Worm (Caenorhabditis elegans) whole organism, mixed stage, embryonic: ENCODE results near the gene ifc-1.

Source experiments
- M03D4.4 ChIP-seq: sonication (generic microtip); optimal IDR thresholded peaks from 2 replicates; lab custom pipeline; 2017; ENCODE audit warnings: mild to moderate bottlenecking, missing genetic modification characterization, missing compliant biosample characterization
- bed-3 ChIP-seq: fragments of 200-800 bp; sonication (Bioruptor generic); optimal IDR thresholded peaks from 3 replicates; lab custom pipeline; 2018; ENCODE audit warnings: mild to moderate bottlenecking, missing genetic modification characterization, moderate library complexity, missing compliant biosample characterization
- blmp-1 ChIP-seq: fragments of 150-350 bp; optimal IDR thresholded peaks from 2 replicates; lab custom pipeline; 2014; ENCODE audit warnings: missing biosample characterization, missing genetic modification characterization
- ceh-39 ChIP-seq: fragments of 150-350 bp; optimal IDR thresholded peaks from 2 replicates; lab custom pipeline; 2014; ENCODE audit warnings: missing biosample characterization, missing genetic modification characterization
- ceh-43 ChIP-seq: fragments of 200-800 bp; sonication (Bioruptor generic); optimal IDR thresholded peaks from 2 replicates; lab custom pipeline; 2018; ENCODE audit warnings: mild to moderate bottlenecking, missing genetic modification characterization, moderate library complexity, missing compliant biosample characterization
- ceh-83 ChIP-seq: fragments of 200-800 bp; sonication (Bioruptor generic); optimal IDR thresholded peaks from 2 replicates; lab custom pipeline; 2018; ENCODE audit warnings: mild to moderate bottlenecking, missing genetic modification characterization, missing compliant biosample characterization
- cnd-1 ChIP-seq: fragments of 200-800 bp; sonication (Bioruptor generic); optimal IDR thresholded peaks from 2 replicates; lab custom pipeline; 2018; ENCODE audit warnings: mild to moderate bottlenecking, missing genetic modification characterization, missing compliant biosample characterization
- drap-1 ChIP-seq: fragments of 200-800 bp; sonication (Bioruptor generic); optimal IDR thresholded peaks from 3 replicates; lab custom pipeline; 2018; ENCODE audit warnings: mild to moderate bottlenecking, missing genetic modification characterization, missing compliant biosample characterization
- elt-1 ChIP-seq: sonication (generic microtip); optimal IDR thresholded peaks from 2 replicates; lab custom pipeline; 2017; ENCODE audit warnings: missing genetic modification characterization, mild to moderate bottlenecking, missing compliant biosample characterization, antibody characterized with exemption, moderate library complexity, borderline replicate concordance; ENCODE audit not compliant: insufficient read depth
- flh-1 ChIP-seq: fragments of 200-800 bp; sonication (Bioruptor generic); optimal IDR thresholded peaks from 2 replicates; lab custom pipeline; 2018; ENCODE audit warnings: mild to moderate bottlenecking, missing genetic modification characterization, moderate library complexity, missing compliant biosample characterization
- ham-2 ChIP-seq: fragments of 200-800 bp; sonication (Bioruptor generic); optimal IDR thresholded peaks from 2 replicates; lab custom pipeline; 2018; ENCODE audit warnings: mild to moderate bottlenecking, missing genetic modification characterization, missing compliant biosample characterization
- hlh-1 ChIP-seq: fragments of 150-350 bp; optimal IDR thresholded peaks from 2 replicates; lab custom pipeline; 2014; ENCODE audit warnings: missing biosample characterization, missing genetic modification reagents, missing genetic modification characterization
- lin-13 ChIP-seq: fragments of 150-350 bp; optimal IDR thresholded peaks from 2 replicates; lab custom pipeline; 2014; ENCODE audit warnings: missing biosample characterization, missing genetic modification characterization
- lsy-2 ChIP-seq: fragments of 150-350 bp; optimal IDR thresholded peaks from 2 replicates; lab custom pipeline; 2014; ENCODE audit warnings: missing biosample characterization, missing genetic modification characterization
- mab-5 ChIP-seq: fragments of 150-350 bp; optimal IDR thresholded peaks from 2 replicates; lab custom pipeline; 2014; ENCODE audit warnings: missing biosample characterization, missing genetic modification characterization
- mep-1 ChIP-seq: fragments of 150-350 bp; optimal IDR thresholded peaks from 2 replicates; lab custom pipeline; 2017; ENCODE audit warnings: missing biosample characterization, missing genetic modification reagents, missing genetic modification characterization, inconsistent platforms
- mls-2 ChIP-seq: sonication (generic microtip); optimal IDR thresholded peaks from 2 replicates; lab custom pipeline; 2016; ENCODE audit warnings: mild to moderate bottlenecking, missing genetic modification characterization, moderate library complexity, missing compliant biosample characterization
- nhr-12 ChIP-seq: fragments of 150-350 bp; optimal IDR thresholded peaks from 2 replicates; lab custom pipeline; 2014; ENCODE audit warnings: missing biosample characterization, missing genetic modification characterization
- nhr-237 ChIP-seq: fragments of 150-350 bp; optimal IDR thresholded peaks from 2 replicates; lab custom pipeline; 2014; ENCODE audit warnings: missing biosample characterization, missing genetic modification characterization
- nhr-28 ChIP-seq: fragments of 150-350 bp; optimal IDR thresholded peaks from 2 replicates; lab custom pipeline; 2014; ENCODE audit warnings: missing biosample characterization, missing genetic modification characterization
- nhr-76 ChIP-seq: sonication (generic microtip); optimal IDR thresholded peaks from 2 replicates; lab custom pipeline; 2017; ENCODE audit warnings: missing biosample characterization, missing genetic modification characterization
- pha-4 ChIP-seq: fragments of 150-350 bp; optimal IDR thresholded peaks from 2 replicates; lab custom pipeline; 2018; ENCODE audit warnings: missing biosample characterization, missing genetic modification reagents, missing genetic modification characterization
- sem-2 ChIP-seq: fragments of 200-800 bp; sonication (Bioruptor generic); optimal IDR thresholded peaks from 2 replicates; lab custom pipeline; 2018; ENCODE audit warnings: mild to moderate bottlenecking, missing genetic modification characterization, missing compliant biosample characterization
- snpc-4 ChIP-seq: fragments of 150-350 bp; optimal IDR thresholded peaks from 2 replicates; lab custom pipeline; 2014; ENCODE audit warnings: missing biosample characterization, missing genetic modification characterization
- sptf-1 ChIP-seq: sonication (generic microtip); optimal IDR thresholded peaks from 2 replicates; lab custom pipeline; 2017; ENCODE audit warnings: mild to moderate bottlenecking, missing genetic modification characterization, moderate library complexity, missing compliant biosample characterization
- tbx-8 ChIP-seq: fragments of 200-800 bp; sonication (Bioruptor generic); optimal IDR thresholded peaks from 2 replicates; lab custom pipeline; 2018; ENCODE audit warnings: mild to moderate bottlenecking, missing genetic modification characterization, moderate library complexity, missing compliant biosample characterization
- unc-120 ChIP-seq: sonication (generic microtip); optimal IDR thresholded peaks from 2 replicates; lab custom pipeline; 2017; ENCODE audit warnings: missing genetic modification characterization, missing compliant biosample characterization; ENCODE audit not compliant: poor library complexity, severe bottlenecking
- unc-39 ChIP-seq: fragments of 150-350 bp; optimal IDR thresholded peaks from 2 replicates; lab custom pipeline; 2014; ENCODE audit warnings: missing biosample characterization, missing genetic modification characterization
- unc-62 ChIP-seq: fragments of 150-350 bp; optimal IDR thresholded peaks from 2 replicates; lab custom pipeline; 2014; ENCODE audit warnings: missing biosample characterization, missing genetic modification reagents, missing genetic modification characterization
- zip-8 ChIP-seq: fragments of 150-350 bp; optimal IDR thresholded peaks from 2 replicates; lab custom pipeline; 2014; ENCODE audit warnings: missing biosample characterization, missing genetic modification characterization

ifc-1 gene

DNA sequence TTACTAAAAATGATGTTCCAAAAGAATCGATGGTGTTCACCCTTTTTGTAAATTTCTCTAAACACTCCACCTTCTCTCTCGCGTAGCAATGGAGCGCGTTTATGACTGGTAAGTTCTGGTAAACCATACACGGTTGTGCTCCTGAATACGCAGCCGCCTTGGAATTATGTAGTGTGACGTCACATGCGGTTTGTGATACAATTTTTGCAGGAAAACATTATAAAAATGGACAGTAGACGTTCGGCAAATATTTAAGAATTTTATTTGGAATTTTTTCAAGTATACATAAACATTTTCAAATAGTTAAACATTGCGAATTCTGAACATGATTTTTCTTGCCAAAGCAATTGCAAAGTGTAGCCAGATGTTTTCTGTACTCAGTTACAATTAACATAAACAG lies 3.7 kb upstream of the ifc-1 start, which contains the start of gene F37B4.10:
TSS of gene F37B4.10 (minus strand) at position 101 of the 400 bp plus-strand sequence.
- TF ChIP-seq flh-1 (GFP tag; lab: Kevin White, UChicago), result no peak
- TF ChIP-seq unc-120 (tag; lab: Kevin White, UChicago), result no peak
- no peak for TF ChIP-seq tbx-8 (GFP tag; lab: Kevin White, UChicago)
- no peak for TF ChIP-seq nhr-28
- TF ChIP-seq ceh-39 (tag; lab: Kevin White, UChicago), result no peak
- no peak for TF ChIP-seq nhr-237 (tag; lab: Kevin White, UChicago)
- no peak for TF ChIP-seq mab-5 (tag; lab: Kevin White, UChicago)
- TF ChIP-seq unc-62 (GFP tag; lab: Kevin White, UChicago), result no peak
- no peak for TF ChIP-seq M03D4.4
- TF ChIP-seq lsy-2, result no peak
- peak; percentile 31 for TF ChIP-seq zip-8
- TF ChIP-seq mep-1, result peak; percentile 8
- TF ChIP-seq hlh-1 (tag; lab: Kevin White, UChicago), result no peak

DNA sequence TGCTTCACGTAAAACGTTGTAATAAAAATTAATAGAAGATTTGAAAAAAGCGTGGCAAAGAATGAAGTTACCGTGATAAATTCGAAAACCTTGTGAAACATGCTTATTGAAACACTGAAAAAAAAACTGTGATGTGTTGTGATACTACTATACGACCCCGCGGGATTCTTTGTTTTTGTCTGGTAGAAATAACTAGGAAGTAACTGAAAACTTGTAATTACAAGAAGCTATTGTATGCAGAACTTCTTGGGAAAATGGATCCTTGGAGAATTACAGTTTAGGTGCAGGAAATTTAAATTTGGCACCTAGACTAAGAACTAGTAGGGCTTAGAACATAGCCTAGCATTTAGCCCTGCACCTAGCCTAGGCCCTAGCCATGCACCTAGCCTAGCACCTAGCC lies 1.4 kb upstream of the ifc-1 start, which contains the start of gene str-39:
TSS of gene str-39 (minus strand) at position 101 of the 400 bp plus-strand sequence.
- no peak for TF ChIP-seq bed-3 (GFP tag; lab: Kevin White, UChicago)
- TF ChIP-seq lsy-2, result no peak
- no peak for TF ChIP-seq pha-4 (tag; lab: Kevin White, UChicago)
- TF ChIP-seq hlh-1 (tag; lab: Kevin White, UChicago), result no peak
- TF ChIP-seq unc-120 (tag; lab: Kevin White, UChicago), result no peak
- TF ChIP-seq mls-2 (tag; lab: Kevin White, UChicago), result no peak
- TF ChIP-seq nhr-76 (tag; lab: Kevin White, UChicago), result no peak
- no peak for TF ChIP-seq sem-2 (GFP tag; lab: Kevin White, UChicago)
- TF ChIP-seq snpc-4 (tag; lab: Kevin White, UChicago), result no peak
- no peak for TF ChIP-seq unc-39 (tag; lab: Kevin White, UChicago)
- no peak for TF ChIP-seq elt-1 (tag; lab: Kevin White, UChicago)
- no peak for TF ChIP-seq flh-1 (GFP tag; lab: Kevin White, UChicago)
- no peak for TF ChIP-seq sptf-1 (tag; lab: Kevin White, UChicago)
- TF ChIP-seq ceh-39 (tag; lab: Kevin White, UChicago), result no peak
- no peak for TF ChIP-seq drap-1
- TF ChIP-seq nhr-28, result no peak
- TF ChIP-seq unc-62 (GFP tag; lab: Kevin White, UChicago), result no peak

DNA sequence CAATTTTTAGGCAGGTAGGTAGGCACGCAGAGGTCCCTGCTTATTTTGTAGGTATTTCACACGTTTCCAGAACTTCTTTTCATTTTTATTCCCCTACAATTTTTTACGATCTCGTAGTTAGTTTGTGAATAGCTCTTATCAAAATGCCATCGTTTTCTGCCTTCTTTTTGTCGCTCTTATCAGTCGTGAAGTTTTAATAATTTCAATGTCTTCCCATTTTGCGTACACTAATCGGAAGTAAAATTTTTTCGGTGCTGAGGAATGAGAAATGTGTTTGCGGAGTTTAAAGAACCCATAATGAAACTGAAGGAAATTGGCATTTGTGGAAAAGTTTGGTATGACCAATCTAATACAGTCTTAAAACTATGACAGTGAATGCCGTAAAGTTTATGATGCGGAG lies 837 bp upstream of the ifc-1 start:
- no peak for TF ChIP-seq nhr-28
- TF ChIP-seq lin-13 (tag; lab: Kevin White, UChicago), result no peak
- no peak for TF ChIP-seq hlh-1 (tag; lab: Kevin White, UChicago)
- TF ChIP-seq mls-2 (tag; lab: Kevin White, UChicago), result no peak
- no peak for TF ChIP-seq ceh-83 (GFP tag; lab: Kevin White, UChicago)
- no peak for TF ChIP-seq mep-1
- no peak for TF ChIP-seq blmp-1 (tag; lab: Kevin White, UChicago)
- no peak for TF ChIP-seq bed-3 (GFP tag; lab: Kevin White, UChicago)
- no peak for TF ChIP-seq nhr-12 (tag; lab: Kevin White, UChicago)
- no peak for TF ChIP-seq lsy-2
- TF ChIP-seq sem-2 (GFP tag; lab: Kevin White, UChicago), result no peak
- TF ChIP-seq unc-39 (tag; lab: Kevin White, UChicago), result no peak
- TF ChIP-seq ceh-43 (GFP tag; lab: Kevin White, UChicago), result no peak
- no peak for TF ChIP-seq unc-62 (GFP tag; lab: Kevin White, UChicago)
- TF ChIP-seq ham-2 (GFP tag; lab: Kevin White, UChicago), result no peak
- TF ChIP-seq drap-1, result no peak

DNA sequence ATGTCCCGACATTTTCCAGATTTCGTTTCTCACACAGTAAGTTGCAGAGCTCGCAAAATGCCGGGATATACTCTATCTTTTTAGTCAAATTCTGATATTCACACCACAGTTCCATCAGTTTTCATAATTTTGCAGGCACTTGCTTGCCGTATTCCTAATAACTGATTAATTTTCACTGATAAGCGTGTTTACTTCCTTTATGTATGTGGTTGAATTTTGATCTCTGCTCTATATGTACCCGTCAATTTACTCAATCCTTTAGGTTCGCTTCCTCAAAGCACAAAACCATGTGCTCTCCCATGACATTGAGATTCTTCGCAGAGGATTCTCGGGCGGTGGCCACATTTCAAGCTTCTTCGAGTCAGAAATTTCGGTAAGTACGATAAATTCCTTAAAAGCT lies 372 bp downstream of the ifc-1 start:
- TF ChIP-seq drap-1, result no peak
- TF ChIP-seq mep-1, result no peak

DNA sequence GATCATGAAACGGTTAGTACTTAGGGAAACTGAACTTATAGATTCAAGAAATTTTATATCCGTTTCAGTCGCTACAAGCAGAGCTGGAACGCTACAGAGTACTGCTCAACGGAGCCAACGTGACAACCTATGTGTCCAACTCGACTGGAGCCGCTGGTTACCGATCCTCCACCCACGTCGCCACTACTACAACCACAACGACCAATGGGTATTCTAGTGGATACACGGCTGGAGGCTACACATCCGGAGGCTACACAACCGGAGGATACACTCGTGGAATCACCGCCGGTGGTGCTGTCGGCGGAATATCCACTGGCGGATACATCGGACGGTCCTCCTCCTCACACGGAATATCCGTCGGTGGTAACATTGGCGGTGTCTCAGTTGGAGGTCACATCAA lies 1.9 kb downstream of the ifc-1 start:
- TF ChIP-seq tbx-8 (GFP tag; lab: Kevin White, UChicago), result no peak
- no peak for TF ChIP-seq ceh-43 (GFP tag; lab: Kevin White, UChicago)
- no peak for TF ChIP-seq unc-120 (tag; lab: Kevin White, UChicago)
- no peak for TF ChIP-seq flh-1 (GFP tag; lab: Kevin White, UChicago)
- no peak for TF ChIP-seq ceh-39 (tag; lab: Kevin White, UChicago)
- no peak for TF ChIP-seq blmp-1 (tag; lab: Kevin White, UChicago)
- TF ChIP-seq M03D4.4, result no peak
- no peak for TF ChIP-seq lin-13 (tag; lab: Kevin White, UChicago)
- TF ChIP-seq cnd-1, result no peak
- TF ChIP-seq nhr-28, result no peak
- TF ChIP-seq snpc-4 (tag; lab: Kevin White, UChicago), result no peak
